Worm (Caenorhabditis elegans) whole organism, late embryonic: ENCODE data around the gene nlg-1.
A peak's percentile ranks its signal among the peaks of the same experiment; 100 is the strongest.

Experiments used
- C08G9.2 ChIP-seq: sonication (generic microtip); optimal IDR thresholded peaks from 2 replicates; lab custom pipeline; 2016; ENCODE audit warnings: mild to moderate bottlenecking, missing genetic modification characterization, moderate library complexity, missing compliant biosample characterization
- C38D4.7 ChIP-seq: fragments of 200-800 bp; sonication (Bioruptor generic); optimal IDR thresholded peaks from 2 replicates; lab custom pipeline; 2018; ENCODE audit warnings: mild to moderate bottlenecking, missing genetic modification characterization, moderate library complexity, missing compliant biosample characterization
- K09A11.1 ChIP-seq: sonication (generic microtip); optimal IDR thresholded peaks from 2 replicates; lab custom pipeline; 2017; ENCODE audit warnings: antibody characterized with exemption, mild to moderate bottlenecking, missing genetic modification characterization, missing compliant biosample characterization; ENCODE audit not compliant: insufficient read depth
- ahr-1 ChIP-seq: sonication (generic microtip); optimal IDR thresholded peaks from 2 replicates; lab custom pipeline; 2016; ENCODE audit warnings: missing genetic modification characterization, missing compliant biosample characterization
- ceh-14 ChIP-seq: sonication (generic microtip); optimal IDR thresholded peaks from 2 replicates; lab custom pipeline; 2016; ENCODE audit warnings: missing genotype, missing genetic modification characterization, missing compliant biosample characterization
- ceh-18 ChIP-seq: sonication (generic microtip); optimal IDR thresholded peaks from 2 replicates; lab custom pipeline; 2016; ENCODE audit warnings: missing genetic modification characterization, missing compliant biosample characterization
- ceh-19 ChIP-seq: fragments of 200-800 bp; sonication (Bioruptor generic); optimal IDR thresholded peaks from 2 replicates; lab custom pipeline; 2018; ENCODE audit warnings: mild to moderate bottlenecking, missing genetic modification characterization, missing compliant biosample characterization
- ceh-2 ChIP-seq: sonication (generic microtip); optimal IDR thresholded peaks from 2 replicates; lab custom pipeline; 2016; ENCODE audit warnings: missing genotype, missing genetic modification characterization, missing compliant biosample characterization
- ceh-22 ChIP-seq: sonication (generic microtip); optimal IDR thresholded peaks from 2 replicates; lab custom pipeline; 2017; ENCODE audit warnings: missing biosample characterization, missing genetic modification characterization
- ceh-30 ChIP-seq: fragments of 150-350 bp; optimal IDR thresholded peaks from 2 replicates; lab custom pipeline; 2014; ENCODE audit warnings: missing biosample characterization, missing genetic modification characterization
- ceh-9 ChIP-seq: sonication (generic microtip); optimal IDR thresholded peaks from 2 replicates; lab custom pipeline; 2016; ENCODE audit warnings: mild to moderate bottlenecking, missing genetic modification characterization, inconsistent platforms, missing compliant biosample characterization
- che-1 ChIP-seq: sonication (generic microtip); optimal IDR thresholded peaks from 2 replicates; lab custom pipeline; 2016; ENCODE audit warnings: mild to moderate bottlenecking, missing genetic modification characterization, missing compliant biosample characterization
- dmd-4 ChIP-seq: sonication (generic microtip); optimal IDR thresholded peaks from 2 replicates; lab custom pipeline; 2016; ENCODE audit warnings: borderline replicate concordance, missing genetic modification characterization, missing compliant biosample characterization
- elt-2 ChIP-seq: sonication (generic microtip); optimal IDR thresholded peaks from 2 replicates; lab custom pipeline; 2016; ENCODE audit warnings: missing genetic modification reagents, missing genetic modification characterization, missing compliant biosample characterization
- elt-4 ChIP-seq: sonication (generic microtip); optimal IDR thresholded peaks from 2 replicates; lab custom pipeline; 2016; ENCODE audit warnings: missing genetic modification characterization, missing compliant biosample characterization
- eyg-1 ChIP-seq: sonication (generic microtip); optimal IDR thresholded peaks from 2 replicates; lab custom pipeline; 2016; ENCODE audit warnings: missing genotype, missing genetic modification characterization, missing compliant biosample characterization
- gmeb-2 ChIP-seq: sonication (generic microtip); optimal IDR thresholded peaks from 2 replicates; lab custom pipeline; 2016; ENCODE audit warnings: missing genetic modification characterization, inconsistent platforms, missing compliant biosample characterization
- hlh-15 ChIP-seq: sonication (generic microtip); optimal IDR thresholded peaks from 2 replicates; lab custom pipeline; 2016; ENCODE audit warnings: missing genetic modification characterization, missing compliant biosample characterization
- hlh-30 ChIP-seq: sonication (generic microtip); optimal IDR thresholded peaks from 2 replicates; lab custom pipeline; 2017; ENCODE audit warnings: antibody characterized with exemption, missing genetic modification characterization, missing compliant biosample characterization; ENCODE audit not compliant: insufficient read depth
- hlh-6 ChIP-seq: sonication (generic microtip); optimal IDR thresholded peaks from 2 replicates; lab custom pipeline; 2016; ENCODE audit warnings: missing genotype, missing genetic modification characterization, missing compliant biosample characterization
- hlh-8 ChIP-seq: sonication (generic microtip); optimal IDR thresholded peaks from 2 replicates; lab custom pipeline; 2016; ENCODE audit warnings: missing genotype, missing genetic modification characterization, missing compliant biosample characterization
- lim-6 ChIP-seq: sonication (generic microtip); optimal IDR thresholded peaks from 2 replicates; lab custom pipeline; 2016; ENCODE audit warnings: missing genetic modification characterization, missing compliant biosample characterization
- lin-11 ChIP-seq: fragments of 200-800 bp; sonication (Bioruptor generic); optimal IDR thresholded peaks from 2 replicates; lab custom pipeline; 2018; ENCODE audit warnings: mild to moderate bottlenecking, missing genetic modification characterization, missing compliant biosample characterization
- nfya-1 ChIP-seq: sonication (generic microtip); optimal IDR thresholded peaks from 2 replicates; lab custom pipeline; 2017; ENCODE audit warnings: missing genetic modification characterization, mild to moderate bottlenecking, missing compliant biosample characterization, antibody characterized with exemption, moderate library complexity
- npax-4 ChIP-seq: sonication (generic microtip); optimal IDR thresholded peaks from 2 replicates; lab custom pipeline; 2016; ENCODE audit warnings: missing genetic modification characterization, missing compliant biosample characterization
- odd-2 ChIP-seq: sonication (generic microtip); optimal IDR thresholded peaks from 2 replicates; lab custom pipeline; 2017; ENCODE audit warnings: antibody characterized with exemption, mild to moderate bottlenecking, missing genetic modification characterization, missing compliant biosample characterization
- pat-9 ChIP-seq: fragments of 200-800 bp; sonication (Bioruptor generic); optimal IDR thresholded peaks from 2 replicates; lab custom pipeline; 2018; ENCODE audit warnings: mild to moderate bottlenecking, missing genetic modification characterization, moderate library complexity, missing compliant biosample characterization
- pha-2 ChIP-seq: sonication (generic microtip); optimal IDR thresholded peaks from 2 replicates; lab custom pipeline; 2017; ENCODE audit warnings: mild to moderate bottlenecking, missing genetic modification characterization, missing compliant biosample characterization
- pqm-1 ChIP-seq: sonication (generic microtip); optimal IDR thresholded peaks from 2 replicates; lab custom pipeline; 2016; ENCODE audit warnings: missing genetic modification characterization, missing compliant biosample characterization
- ref-2 ChIP-seq: sonication (generic microtip); optimal IDR thresholded peaks from 2 replicates; lab custom pipeline; 2016; ENCODE audit warnings: missing genetic modification characterization, missing compliant biosample characterization
- sox-2 ChIP-seq: fragments of 200-800 bp; sonication (Bioruptor generic); IDR thresholded peaks from 2 replicates; pipeline ENCODE4 v1.3.6; 2022; ENCODE audit warnings: missing genetic modification reagents, missing genetic modification characterization, missing compliant biosample characterization
- sox-4 ChIP-seq: sonication (generic microtip); optimal IDR thresholded peaks from 2 replicates; lab custom pipeline; 2017; ENCODE audit warnings: mild to moderate bottlenecking, missing genetic modification characterization, inconsistent platforms, missing compliant biosample characterization
- syd-9 ChIP-seq: sonication (generic microtip); optimal IDR thresholded peaks from 2 replicates; lab custom pipeline; 2016; ENCODE audit warnings: mild to moderate bottlenecking, missing genetic modification characterization, moderate library complexity, missing compliant biosample characterization
- tbx-2 ChIP-seq: sonication (generic microtip); optimal IDR thresholded peaks from 2 replicates; lab custom pipeline; 2016; ENCODE audit warnings: missing genetic modification characterization, missing compliant biosample characterization
- tbx-7 ChIP-seq: sonication (generic microtip); optimal IDR thresholded peaks from 2 replicates; lab custom pipeline; 2016; ENCODE audit warnings: missing genotype, missing genetic modification characterization, missing compliant biosample characterization
- unc-3 ChIP-seq, 2 experiments: fragments of 200-800 bp in 1 of 2; sonication (Bioruptor generic) in 1 of 2; sonication (generic microtip) in 1 of 2; conservative IDR thresholded peaks in 1 of 2; optimal IDR thresholded peaks in 1 of 2; 2 replicates each; pipeline versions ENCODE4 v1.3.6 to Lab custom; 2016 to 2022; ENCODE audit warnings: missing compliant biosample characterization in 2 of 2, missing genetic modification characterization in 2 of 2, missing genetic modification reagents in 1 of 2
- unc-42 ChIP-seq: sonication (generic microtip); optimal IDR thresholded peaks from 2 replicates; lab custom pipeline; 2016; ENCODE audit warnings: missing genotype, missing genetic modification characterization, missing compliant biosample characterization
- unc-55 ChIP-seq: sonication (generic microtip); optimal IDR thresholded peaks from 2 replicates; lab custom pipeline; 2017; ENCODE audit warnings: missing biosample characterization, missing genetic modification reagents, missing genetic modification characterization

The nlg-1 gene

DNA sequence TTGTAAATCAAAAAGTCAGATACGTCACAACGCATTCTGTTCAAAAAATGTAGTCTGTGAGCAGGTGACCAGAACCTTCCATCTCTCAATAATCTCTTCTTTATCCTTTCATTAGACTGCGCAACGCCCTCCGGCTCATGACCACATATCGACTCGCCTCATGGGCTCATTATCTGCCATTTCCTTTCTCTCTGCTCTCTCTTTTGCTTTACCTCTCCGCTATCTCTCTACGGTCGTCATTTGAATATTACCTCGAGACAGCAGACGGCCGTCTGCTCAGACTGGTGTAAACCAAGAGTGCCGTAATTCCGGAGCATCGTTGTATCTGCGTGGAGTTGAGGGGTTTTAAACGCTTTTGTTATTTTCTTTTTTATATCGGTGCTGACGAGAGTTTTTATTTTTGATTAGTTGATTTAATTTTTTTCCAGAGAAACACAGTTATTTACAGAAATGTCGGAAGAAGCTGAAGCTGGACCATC lies 32.9 kb downstream of the nlg-1 start, which contains the start of gene bra-1 (continued):
- TF ChIP-seq tbx-2 (peak; percentile 75), dmd-4 (tag; lab: Kevin White, UChicago) (no peak), che-1 (tag; lab: Kevin White, UChicago) (no peak), gmeb-2 (tag; lab: Kevin White, UChicago) (no peak), elt-4 (no peak), eyg-1 (tag; lab: Kevin White, UChicago) (no peak), sox-4 (tag; lab: Kevin White, UChicago) (no peak), ceh-19 (GFP tag; lab: Kevin White, UChicago) (no peak), odd-2 (tag; lab: Kevin White, UChicago) (no peak), C08G9.2 (tag; lab: Kevin White, UChicago) (peak; percentile 15), ceh-30 (tag; lab: Kevin White, UChicago) (no peak), syd-9 (tag; lab: Kevin White, UChicago) (peak; percentile 25), sox-2 (GFP tag; lab: Robert Waterston, UW) (no peak), K09A11.1 (tag; lab: Kevin White, UChicago) (no peak), hlh-6 (tag; lab: Kevin White, UChicago) (peak; percentile 46), ahr-1 (no peak)

DNA sequence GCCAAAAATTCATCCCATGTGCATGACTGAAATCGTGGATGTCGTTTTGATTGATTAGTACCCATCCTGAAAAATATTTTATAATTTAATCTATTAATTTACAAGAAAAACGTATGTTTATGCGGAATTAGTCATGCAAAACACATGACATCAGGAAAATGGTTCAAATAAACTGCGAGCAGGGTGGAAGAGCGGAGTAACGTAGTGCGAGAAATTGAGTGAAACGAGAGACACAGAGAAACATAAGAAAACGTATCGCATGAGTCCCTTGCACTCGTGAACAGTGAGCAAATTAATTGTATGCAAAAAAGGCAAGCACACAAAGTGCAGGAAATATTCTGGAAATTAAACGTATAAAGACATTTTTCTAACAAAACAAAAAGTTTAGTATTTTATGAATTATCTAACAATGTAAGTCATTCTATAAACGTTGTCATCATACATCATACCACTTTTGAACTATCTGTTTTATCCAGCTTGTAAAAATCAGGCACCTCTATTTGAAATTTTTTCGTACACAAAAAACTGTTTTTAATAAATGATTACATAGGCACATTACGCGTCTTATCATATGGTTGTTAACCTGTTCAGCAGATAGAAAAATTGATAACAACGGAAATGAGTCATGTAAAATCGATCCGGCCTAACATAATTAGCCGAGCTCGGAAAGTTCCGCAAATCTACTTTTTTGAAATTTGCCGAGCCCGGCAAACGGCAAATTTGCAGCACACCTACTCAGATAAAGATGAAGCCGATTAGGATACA lies 34.8 kb downstream of the nlg-1 start, which contains the start of gene F54B11.5:
Gene F54B11.5, minus strand, starts transcription at position 66 of the 765 bp plus-strand sequence.
- TF ChIP-seq unc-55 (peak; percentile 59), C38D4.7 (no peak), tbx-2 (peak; percentile 22), ceh-18 (tag; lab: Kevin White, UChicago) (no peak), unc-42 (tag; lab: Kevin White, UChicago) (peak; percentile 33), dmd-4 (tag; lab: Kevin White, UChicago) (no peak), hlh-30 (tag; lab: Kevin White, UChicago) (peak; percentile 87), nfya-1 (peak; percentile 29), tbx-7 (tag; lab: Kevin White, UChicago) (no peak), elt-2 (peak; percentile 46)

DNA sequence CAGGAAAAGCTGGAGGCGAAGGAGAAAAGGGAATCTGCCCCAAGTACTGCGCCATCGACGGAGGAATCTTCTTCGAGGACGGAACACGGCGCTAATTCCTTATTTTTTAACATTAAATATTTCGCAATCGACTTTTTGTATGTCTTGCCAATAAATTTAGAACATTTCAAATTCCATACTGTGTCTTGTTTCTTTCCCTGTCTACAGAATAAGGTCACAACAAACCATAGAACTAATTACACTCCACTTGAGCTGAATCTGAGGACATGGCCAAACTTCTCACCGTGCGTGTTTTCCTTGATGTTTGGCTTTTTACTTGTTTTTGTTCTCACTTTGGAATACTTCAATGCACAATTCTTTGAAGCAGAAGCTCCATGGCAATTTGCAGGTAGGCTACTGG lies 38.6 kb downstream of the nlg-1 start, which contains the start of gene F54B11.4:
Gene F54B11.4, plus strand, starts transcription at position 301 of the 400 bp plus-strand sequence.
- TF ChIP-seq ref-2 (tag; lab: Kevin White, UChicago) (no peak), hlh-15 (no peak), unc-3 (GFP tag; conservative IDR thresholded peaks at IDR 0.05; lab: Robert Waterston, UW) (no peak), unc-3 (tag; optimal IDR thresholded peaks at IDR 0.05; lab: Kevin White, UChicago) (no peak), C38D4.7 (no peak), hlh-8 (tag; lab: Kevin White, UChicago) (no peak), lin-11 (tag; lab: Kevin White, UChicago) (no peak), hlh-30 (tag; lab: Kevin White, UChicago) (no peak), ceh-2 (tag; lab: Kevin White, UChicago) (no peak), pqm-1 (tag; lab: Kevin White, UChicago) (no peak), lim-6 (tag; lab: Kevin White, UChicago) (no peak), npax-4 (no peak), pha-2 (no peak), eyg-1 (tag; lab: Kevin White, UChicago) (no peak), unc-42 (tag; lab: Kevin White, UChicago) (no peak), ceh-9 (tag; lab: Kevin White, UChicago) (no peak), tbx-2 (no peak), ceh-18 (tag; lab: Kevin White, UChicago) (no peak), pat-9 (tag; lab: Kevin White, UChicago) (no peak), ceh-14 (tag; lab: Kevin White, UChicago) (no peak), ceh-22 (no peak)
- TF ChIP-seq, all 69 proteins: peak for 0
